Fruit fly (Drosophila melanogaster) whole organism: ENCODE results near the gene CG14795.

ENCODE experiments used
- CG8478 ChIP-seq: fragments of >200 bp; optimal IDR thresholded peaks from 2 replicates; lab custom pipeline; 2018; ENCODE audit warnings: inconsistent platforms
- Dll ChIP-seq: fragments of >200 bp; optimal IDR thresholded peaks from 2 replicates; lab custom pipeline; 2017
- EcR ChIP-seq, 2 experiments: fragments of >200 bp; optimal IDR thresholded peaks; 2 replicates each; lab custom pipeline; 2017; ENCODE audit warnings: missing biosample characterization in 2 of 2, missing genetic modification characterization in 2 of 2, missing genetic modification reagents in 2 of 2
- pan ChIP-seq: fragments of >200 bp; optimal IDR thresholded peaks from 2 replicates; lab custom pipeline; 2017
- psq ChIP-seq: fragments of >200 bp; optimal IDR thresholded peaks from 2 replicates; lab custom pipeline; 2017
- usp ChIP-seq: fragments of >200 bp; optimal IDR thresholded peaks from 2 replicates; lab custom pipeline; 2017; ENCODE audit warnings: missing biosample characterization, missing genetic modification characterization, mixed read lengths

DNA sequence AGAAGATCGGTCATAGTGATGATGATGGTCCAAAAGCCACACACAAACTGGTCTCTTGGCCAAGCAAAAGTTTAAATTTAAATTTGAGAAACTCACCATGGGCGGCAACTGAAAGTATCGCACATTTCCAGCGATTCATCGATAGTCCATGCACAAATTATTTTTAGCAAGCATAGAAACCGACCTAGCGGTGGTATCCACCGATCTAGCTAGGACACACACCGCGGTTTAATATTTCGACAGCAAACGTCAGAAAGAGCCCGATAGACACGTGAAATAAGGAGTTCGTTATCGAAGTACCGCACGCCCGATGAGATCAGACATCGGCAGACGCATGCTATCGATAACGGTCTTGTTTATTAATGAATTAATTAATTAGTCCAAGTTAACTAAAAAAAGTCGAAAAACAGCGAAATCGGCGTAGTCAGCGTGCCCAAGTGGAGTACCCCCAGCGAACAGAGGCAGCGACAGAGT lies at the start of gene CG14795:
- TF ChIP-seq psq (lab: Kevin White, UChicago) (no peak), pan (lab: Kevin White, UChicago) (no peak), EcR (GFP tag; optimal IDR thresholded peaks at IDR 0.05; lab: Kevin White, UChicago) (no peak), usp (GFP tag; lab: Kevin White, UChicago) (no peak), Dll (lab: Kevin White, UChicago) (no peak), CG8478 (no peak)
